Fruit fly (Drosophila melanogaster): ENCODE measurements around the gene CG7083.

DNA sequence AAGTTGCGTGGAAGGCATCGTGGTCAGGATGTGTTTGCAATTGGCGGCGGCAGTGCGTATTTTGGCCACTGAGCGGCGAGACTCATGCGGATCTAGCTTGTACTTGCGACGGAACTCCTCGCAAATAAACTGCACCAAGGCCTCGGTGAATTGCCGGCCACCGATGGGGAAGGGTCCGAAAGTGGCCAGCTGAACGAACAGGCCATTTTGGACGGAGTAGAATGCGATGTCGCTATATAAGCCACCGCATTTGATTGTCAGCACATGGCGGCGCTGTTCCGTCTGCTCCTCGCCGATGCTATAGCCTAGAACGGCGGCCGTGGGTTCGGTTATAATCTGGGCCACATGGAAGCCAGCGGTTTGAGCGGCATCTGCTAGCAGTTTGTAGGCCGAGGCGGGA, 4.6 kb downstream of the CG7083 start:
- TF ChIP-seq CG6163 (GFP tag; IDR thresholded peaks at IDR 0.05) (no peak), OdsH (GFP tag; optimal IDR thresholded peaks at IDR 0.05) (no peak), CG10669 (GFP tag; optimal IDR thresholded peaks at IDR 0.05) (no peak), Ets21C (GFP tag; optimal IDR thresholded peaks at IDR 0.05) (no peak), Blimp-1 (GFP tag; optimal IDR thresholded peaks at IDR 0.05) (no peak), esn (GFP tag; optimal IDR thresholded peaks at IDR 0.05) (no peak), salr (GFP tag; optimal IDR thresholded peaks at IDR 0.05) (no peak), Hr39 (GFP tag; optimal IDR thresholded peaks at IDR 0.05) (no peak), CG3919 (GFP tag; optimal IDR thresholded peaks at IDR 0.05) (no peak), Sox14 (GFP tag; optimal IDR thresholded peaks at IDR 0.05) (no peak), CG15336 (GFP tag; IDR thresholded peaks at IDR 0.05) (no peak), Lpt (GFP tag; optimal IDR thresholded peaks at IDR 0.05) (no peak)

Measured in whole organism, prepupa.